Fruit fly (Drosophila melanogaster) whole organism, pupa: ENCODE results near the gene CG11436.

ENCODE experiments used
- CG10348 ChIP-seq: fragments of 200-800 bp; sonication (Bioruptor generic); IDR thresholded peaks from 2 replicates; pipeline ENCODE4 v1.3.6; 2022; ENCODE audit warnings: missing biosample characterization, missing genetic modification characterization
- CG12605 ChIP-seq: fragments of 200-800 bp; sonication (Bioruptor generic); IDR thresholded peaks from 2 replicates; pipeline ENCODE4 v1.3.6; 2022; ENCODE audit warnings: missing biosample characterization, missing genetic modification characterization
- CG13204 ChIP-seq: fragments of 200-800 bp; sonication (Bioruptor generic); optimal IDR thresholded peaks from 2 replicates; lab custom pipeline; 2018; ENCODE audit warnings: missing biosample characterization, mild to moderate bottlenecking, missing genetic modification characterization, moderate library complexity
- CG14655 ChIP-seq: fragments of 200-800 bp; sonication (Bioruptor generic); optimal IDR thresholded peaks from 3 replicates; lab custom pipeline; 2017; ENCODE audit warnings: mild to moderate bottlenecking, missing biosample characterization, missing genetic modification reagents, missing genetic modification characterization
- CG15710 ChIP-seq: fragments of 200-800 bp; sonication (Bioruptor generic); optimal IDR thresholded peaks from 2 replicates; lab custom pipeline; 2018; ENCODE audit warnings: missing biosample characterization, mild to moderate bottlenecking, missing genetic modification characterization, moderate library complexity
- CG17806 ChIP-seq: fragments of 200-800 bp; sonication (Bioruptor generic); optimal IDR thresholded peaks from 2 replicates; lab custom pipeline; 2018; ENCODE audit warnings: missing biosample characterization, mild to moderate bottlenecking, missing genetic modification characterization, moderate library complexity
- CG32121 ChIP-seq: fragments of 200-800 bp; sonication (Bioruptor generic); IDR thresholded peaks from 2 replicates; pipeline ENCODE4 v1.3.6; 2022; ENCODE audit warnings: missing biosample characterization, missing genetic modification characterization
- CG34367 ChIP-seq: fragments of 200-800 bp; sonication (Bioruptor generic); optimal IDR thresholded peaks from 2 replicates; lab custom pipeline; 2018; ENCODE audit warnings: missing biosample characterization, mild to moderate bottlenecking, missing genetic modification characterization
- CG4496 ChIP-seq: fragments of 200-800 bp; sonication (Bioruptor generic); IDR thresholded peaks from 3 replicates; pipeline ENCODE4 v1.3.6; 2022; ENCODE audit warnings: missing biosample characterization, missing genetic modification characterization
- CG8159 ChIP-seq: fragments of 200-800 bp; sonication (Bioruptor generic); optimal IDR thresholded peaks from 3 replicates; lab custom pipeline; 2018; ENCODE audit warnings: missing biosample characterization, mild to moderate bottlenecking, missing genetic modification characterization, moderate library complexity
- CG8301 ChIP-seq: fragments of 200-800 bp; sonication (Bioruptor generic); optimal IDR thresholded peaks from 2 replicates; lab custom pipeline; 2018; ENCODE audit warnings: missing biosample characterization, mild to moderate bottlenecking, missing genetic modification characterization
- CG9948 ChIP-seq: fragments of 200-800 bp; sonication (Bioruptor generic); optimal IDR thresholded peaks from 2 replicates; lab custom pipeline; 2018; ENCODE audit warnings: missing biosample characterization, mild to moderate bottlenecking, missing genetic modification characterization, moderate library complexity
- D1 ChIP-seq: fragments of 200-800 bp; sonication (Bioruptor generic); optimal IDR thresholded peaks from 2 replicates; lab custom pipeline; 2018; ENCODE audit warnings: missing biosample characterization, mild to moderate bottlenecking, missing genetic modification characterization, moderate library complexity
- EcR ChIP-seq: fragments of 200-800 bp; sonication (Bioruptor generic); optimal IDR thresholded peaks from 3 replicates; lab custom pipeline; 2019; ENCODE audit warnings: missing biosample characterization, missing genetic modification characterization, mild to moderate bottlenecking, moderate library complexity, missing genetic modification reagents
- Ets98B ChIP-seq: fragments of 200-800 bp; sonication (Bioruptor generic); IDR thresholded peaks from 2 replicates; pipeline ENCODE4 v1.3.6; 2022; ENCODE audit warnings: missing biosample characterization, missing genetic modification characterization
- Pif1A ChIP-seq: fragments of 200-800 bp; sonication (Bioruptor generic); optimal IDR thresholded peaks from 3 replicates; lab custom pipeline; 2016; ENCODE audit warnings: missing biosample characterization, missing genetic modification characterization
- Pif1B ChIP-seq: fragments of 200-800 bp; sonication (Bioruptor generic); optimal IDR thresholded peaks from 3 replicates; lab custom pipeline; 2016; ENCODE audit warnings: missing biosample characterization, missing genetic modification characterization
- Snoo ChIP-seq: fragments of 200-800 bp; sonication (Bioruptor generic); optimal IDR thresholded peaks from 3 replicates; lab custom pipeline; 2017; ENCODE audit warnings: missing biosample characterization, mild to moderate bottlenecking, missing genetic modification characterization, inconsistent platforms
- fd96Ca ChIP-seq: fragments of 200-800 bp; sonication (Bioruptor generic); IDR thresholded peaks from 3 replicates; pipeline ENCODE4 v1.3.6; 2022; ENCODE audit warnings: missing biosample characterization, missing genetic modification characterization
- gl ChIP-seq: fragments of 200-800 bp; sonication (Bioruptor generic); optimal IDR thresholded peaks from 2 replicates; lab custom pipeline; 2018; ENCODE audit warnings: missing biosample characterization, mild to moderate bottlenecking, missing genetic modification characterization
- rn ChIP-seq: fragments of 200-800 bp; sonication (Bioruptor generic); IDR thresholded peaks from 2 replicates; pipeline ENCODE4 v1.3.6; 2022; ENCODE audit warnings: missing biosample characterization, missing genetic modification characterization

The CG11436 gene

DNA sequence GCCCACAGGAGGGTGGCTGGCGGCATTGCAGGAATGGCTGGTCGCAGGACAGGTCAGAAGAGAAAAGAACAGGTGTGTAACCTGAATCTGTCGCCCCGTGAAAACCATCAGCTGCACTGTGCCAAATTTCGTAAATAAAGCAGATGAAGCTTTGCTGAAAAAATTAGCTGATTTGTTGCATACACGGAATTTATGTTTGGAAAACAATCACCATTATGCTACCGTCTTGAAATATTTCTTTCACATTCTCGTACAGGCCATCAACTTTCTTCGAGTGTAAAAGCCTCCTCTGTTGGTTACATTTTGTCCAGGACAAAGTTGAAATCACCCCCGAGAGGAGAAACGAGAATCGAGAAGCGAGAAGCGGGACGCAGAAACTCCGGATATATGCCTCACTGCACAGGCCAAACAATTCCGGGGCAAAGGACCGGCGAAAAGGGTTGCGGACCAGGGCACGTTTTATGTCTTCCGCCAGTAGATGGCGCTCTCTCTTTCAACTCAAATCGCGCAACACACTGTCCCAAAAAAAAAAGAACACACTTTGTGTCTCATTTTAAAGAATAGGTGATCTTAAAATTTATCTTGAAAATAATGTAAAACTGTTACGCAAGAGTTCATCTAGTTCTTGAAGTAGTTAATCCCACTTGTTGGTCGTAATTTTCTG lies 8.6 kb upstream of the CG11436 start:
- TF ChIP-seq CG8159 (peak; percentile 42), CG15710 (peak; percentile 17), Pif1A (GFP tag; lab: Kevin White, UChicago) (no peak), CG14655 (GFP tag; lab: Kevin White, UChicago) (no peak), rn (no peak), CG17806 (tag; lab: Kevin White, UChicago) (peak; percentile 27)

DNA sequence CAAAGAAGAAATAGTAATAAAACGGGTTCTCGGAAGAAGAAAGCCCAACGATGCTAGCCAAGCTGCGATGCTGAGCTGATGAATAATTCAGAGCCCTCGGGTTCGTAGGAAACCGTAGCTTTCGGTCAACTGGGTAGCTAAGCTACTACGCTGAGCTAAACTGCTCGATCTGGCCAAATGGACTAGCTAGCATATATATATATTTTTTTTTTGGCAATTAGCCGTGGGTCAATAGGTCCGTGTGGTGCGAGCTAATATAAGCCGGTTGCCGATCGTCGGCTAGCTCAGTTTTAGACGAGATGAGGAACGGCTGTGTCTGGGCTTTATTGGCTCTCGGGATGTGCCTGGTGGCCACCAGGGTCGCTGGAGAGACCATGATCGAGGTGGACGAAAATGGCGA lies 6.1 kb upstream of the CG11436 start, which contains the start of gene CG3546:
TSS of gene CG3546 (plus strand) at position 301 of the 400 bp plus-strand sequence.
- TF ChIP-seq CG34367 (tag; lab: Kevin White, UChicago) (no peak), CG10348 (GFP tag; lab: Robert Waterston, UW) (no peak), CG17806 (tag; lab: Kevin White, UChicago) (no peak), Snoo (no peak)

DNA sequence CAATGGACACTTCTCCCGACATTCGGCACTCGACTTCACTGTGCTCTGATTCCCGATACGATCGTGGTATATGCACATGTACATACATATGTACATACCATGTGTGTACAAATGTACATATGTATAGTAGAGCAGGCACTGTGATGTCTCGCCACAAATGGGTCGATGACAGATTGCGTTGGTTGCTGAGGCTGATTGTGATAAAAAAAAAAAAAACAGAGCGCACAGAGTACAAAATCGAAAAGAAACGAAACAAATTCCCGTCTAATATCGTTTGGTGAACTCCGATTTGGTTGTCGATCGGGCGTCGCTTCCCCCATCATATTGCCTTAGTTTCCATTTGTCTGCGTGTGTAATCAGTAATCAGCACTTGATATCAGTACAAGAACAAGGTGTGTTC lies 4.2 kb upstream of the CG11436 start:
- TF ChIP-seq Snoo (no peak), EcR (peak; percentile 21)

DNA sequence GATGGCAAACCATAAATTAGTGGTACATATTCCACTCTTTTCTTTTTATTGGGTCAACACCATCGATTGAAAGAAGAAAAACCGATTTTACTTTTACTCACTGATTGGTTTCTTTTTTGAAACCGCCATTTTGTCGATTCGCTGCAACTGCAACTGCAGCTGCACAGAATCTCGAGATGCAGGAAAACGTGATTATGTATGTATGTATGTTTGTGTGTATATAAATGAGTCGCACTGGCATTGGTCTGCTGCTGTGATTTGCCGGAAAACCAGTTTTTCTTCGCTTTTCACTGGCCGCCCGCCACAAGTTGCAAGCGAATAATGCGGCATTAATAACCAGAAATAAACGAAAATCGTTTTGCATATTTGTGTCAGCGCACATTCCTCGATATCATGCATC lies 3.0 kb upstream of the CG11436 start:
- TF ChIP-seq CG8159: no peak
- no peak for TF ChIP-seq EcR
- no peak for TF ChIP-seq CG32121
- TF ChIP-seq Snoo: no peak
- TF ChIP-seq Pif1A (GFP tag; lab: Kevin White, UChicago): no peak
- no peak for TF ChIP-seq CG10348 (GFP tag; lab: Robert Waterston, UW)
- no peak for TF ChIP-seq CG4496
- no peak for TF ChIP-seq D1 (tag; lab: Kevin White, UChicago)
- no peak for TF ChIP-seq CG9948 (tag; lab: Kevin White, UChicago)
- TF ChIP-seq Pif1B (GFP tag; lab: Kevin White, UChicago): no peak
- TF ChIP-seq CG13204: no peak
- no peak for TF ChIP-seq CG17806 (tag; lab: Kevin White, UChicago)
- TF ChIP-seq rn: no peak
- TF ChIP-seq CG15710: no peak
- no peak for TF ChIP-seq fd96Ca
- TF ChIP-seq CG12605 (GFP tag; lab: Robert Waterston, UW): no peak
- no peak for TF ChIP-seq CG34367 (tag; lab: Kevin White, UChicago)
- TF ChIP-seq CG8301 (tag; lab: Kevin White, UChicago): no peak
- TF ChIP-seq Ets98B (GFP tag; lab: Robert Waterston, UW): no peak

DNA sequence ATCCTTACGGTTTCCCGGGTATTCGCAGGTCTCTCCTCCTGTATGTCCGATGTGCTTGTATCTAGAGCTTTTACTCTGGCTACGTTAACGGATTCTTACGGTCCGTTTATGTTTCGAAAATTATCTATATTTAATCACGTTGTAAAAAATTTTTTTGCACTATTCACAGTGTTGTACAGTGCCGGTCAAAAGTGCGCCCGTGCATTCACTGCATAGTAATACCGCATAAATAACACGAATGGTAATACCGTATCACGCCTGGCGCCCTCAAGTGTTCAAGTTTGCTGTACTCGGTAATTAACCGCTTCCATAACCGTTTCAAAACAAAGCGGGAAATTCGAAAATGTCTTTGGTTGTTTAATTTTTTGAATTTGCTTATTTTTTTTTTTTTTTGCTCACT lies 2.3 kb upstream of the CG11436 start, which contains the start of gene CG11444:
TSS of gene CG11444 (minus strand) at position 400 of the 400 bp plus-strand sequence.
- TF ChIP-seq CG8159 (no peak), Ets98B (GFP tag; lab: Robert Waterston, UW) (no peak), CG32121 (peak; percentile 43), CG4496 (peak; percentile 14; the same call in 1 of the 3 replicates), CG14655 (GFP tag; lab: Kevin White, UChicago) (no peak), EcR (peak; percentile 7), Snoo (peak; percentile 38)

DNA sequence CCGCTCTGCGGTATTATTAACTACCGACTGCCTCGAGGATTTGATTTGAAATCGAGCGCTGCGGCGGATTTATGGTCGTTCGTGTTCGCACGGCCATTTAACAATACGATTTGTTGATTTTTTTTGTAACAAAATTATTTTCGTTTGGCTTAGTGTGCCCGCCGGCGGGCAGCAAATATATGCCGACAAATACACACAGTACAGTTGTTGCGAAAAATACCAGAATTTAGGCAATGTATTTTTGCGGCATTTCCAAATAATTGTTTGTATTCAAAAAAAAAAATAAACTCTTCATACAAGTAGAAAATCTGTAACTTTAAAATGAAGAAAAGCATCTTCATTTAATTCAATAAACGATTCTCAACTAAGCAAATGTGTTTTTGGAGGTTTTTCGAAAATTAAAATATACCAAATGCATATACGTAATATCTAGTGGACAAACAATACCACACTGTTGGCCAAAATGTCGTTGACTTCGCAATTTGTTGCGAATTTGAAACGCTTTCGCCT lies 3.0 kb downstream of the CG11436 start, which contains the start of the genes Usf and CG15912:
TSS of gene Usf (minus strand) at position 184 of the 510 bp plus-strand sequence.
TSS of gene CG15912 (plus strand) at position 460 of the 510 bp plus-strand sequence.
- TF ChIP-seq EcR: peak; percentile 57
- TF ChIP-seq Pif1B (GFP tag; lab: Kevin White, UChicago): no peak
- TF ChIP-seq, all 21 proteins: peak for 1

DNA sequence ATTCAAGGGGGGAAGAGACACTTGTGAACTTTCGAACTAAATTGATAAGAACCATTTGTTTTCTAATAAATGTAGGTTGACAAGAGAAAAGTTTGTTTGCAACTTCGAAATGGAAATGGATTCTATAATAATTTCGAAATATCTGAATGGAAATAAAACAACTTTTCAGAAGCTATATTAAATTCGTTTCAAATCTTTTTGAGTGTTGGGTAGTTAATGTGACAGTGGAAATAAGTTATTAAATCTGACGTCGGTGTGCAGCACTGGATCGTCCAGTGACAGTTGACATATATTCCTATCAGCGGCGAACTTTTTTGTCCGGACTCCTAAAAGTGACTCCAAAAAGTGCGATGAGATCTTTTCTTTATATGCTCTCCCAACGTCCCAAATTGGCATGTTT lies 9.3 kb downstream of the CG11436 start, which contains the start of gene CG3568:
TSS of gene CG3568 (plus strand) at position 278 of the 400 bp plus-strand sequence.
- TF ChIP-seq CG13204: no peak
- TF ChIP-seq Pif1B (GFP tag; lab: Kevin White, UChicago): no peak
- TF ChIP-seq CG9948 (tag; lab: Kevin White, UChicago): no peak
- no peak for TF ChIP-seq gl (tag; lab: Kevin White, UChicago)
- TF ChIP-seq CG32121: no peak
- no peak for TF ChIP-seq CG17806 (tag; lab: Kevin White, UChicago)
- no peak for TF ChIP-seq D1 (tag; lab: Kevin White, UChicago)
- no peak for TF ChIP-seq CG12605 (GFP tag; lab: Robert Waterston, UW)

DNA sequence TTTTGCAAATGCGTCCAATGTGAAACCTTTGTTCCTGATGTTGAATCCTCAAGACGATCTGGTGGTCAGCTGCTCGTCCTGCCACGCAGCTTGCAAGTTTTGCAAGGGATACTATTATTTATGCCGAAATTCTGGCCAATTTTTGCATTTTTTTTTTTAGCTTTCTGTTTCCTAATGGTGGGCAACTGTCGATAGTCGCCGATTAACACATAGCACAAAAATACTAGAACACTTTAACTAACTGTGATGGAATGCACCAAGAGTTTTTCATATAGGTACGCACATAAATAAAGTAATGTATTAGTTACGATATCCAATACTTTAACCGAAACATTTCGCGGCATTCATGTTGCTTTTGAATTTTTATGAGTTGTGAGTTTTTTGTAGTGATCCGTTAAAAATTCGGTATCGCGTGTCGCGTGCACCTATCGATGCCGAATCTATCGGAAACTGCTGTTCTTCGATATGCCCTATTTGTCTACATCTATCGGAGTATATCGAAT lies 11.2 kb downstream of the CG11436 start, which contains the start of the genes rb and CHOp24:
TSS of gene rb (minus strand) at position 197 of the 503 bp plus-strand sequence.
TSS of gene CHOp24 (plus strand) at position 479 of the 503 bp plus-strand sequence.
- TF ChIP-seq CG12605 (GFP tag; lab: Robert Waterston, UW) (peak; percentile 45; the same call in 1 of the 2 replicates), CG32121 (no peak), CG15710 (peak; percentile 22), CG17806 (tag; lab: Kevin White, UChicago) (no peak), rn (no peak), CG8301 (tag; lab: Kevin White, UChicago) (no peak), EcR (peak; percentile 7), CG14655 (GFP tag; lab: Kevin White, UChicago) (no peak), gl (tag; lab: Kevin White, UChicago) (peak; percentile 61), Snoo (no peak), CG10348 (GFP tag; lab: Robert Waterston, UW) (no peak), CG13204 (no peak), CG34367 (tag; lab: Kevin White, UChicago) (peak; percentile 32), CG4496 (peak; percentile 27; the same call in 1 of the 3 replicates), D1 (tag; lab: Kevin White, UChicago) (no peak), CG8159 (no peak), fd96Ca (no peak), CG9948 (tag; lab: Kevin White, UChicago) (no peak), Ets98B (GFP tag; lab: Robert Waterston, UW) (no peak), Pif1B (GFP tag; lab: Kevin White, UChicago) (no peak), Pif1A (GFP tag; lab: Kevin White, UChicago) (no peak)
